Fruit fly (Drosophila melanogaster): ENCODE data around the gene VhaM9.7-c.

DNA sequence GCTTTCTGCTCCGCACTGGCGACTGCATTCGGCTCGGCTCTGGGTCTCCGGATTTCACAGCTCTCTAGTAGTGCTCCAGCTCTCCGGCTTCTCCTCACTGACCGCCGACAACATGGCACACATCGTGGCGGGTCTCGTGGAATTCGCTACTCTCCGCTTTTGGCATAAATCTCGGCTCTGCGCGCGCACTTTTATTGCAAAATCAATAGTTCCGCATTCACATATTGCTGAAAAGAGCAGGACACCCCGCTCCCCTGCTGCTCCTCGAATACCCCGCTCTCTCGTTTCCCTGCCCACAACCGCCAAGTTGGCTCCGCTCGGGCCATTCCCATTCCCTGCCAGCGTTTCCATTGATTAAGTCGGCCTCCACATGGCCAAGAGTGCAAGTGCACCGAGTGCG lies 1.4 kb downstream of the VhaM9.7-c start:
- TF ChIP-seq CG8478 (optimal IDR thresholded peaks at IDR 0.05) (no peak), psq (optimal IDR thresholded peaks at IDR 0.05) (no peak), usp (GFP tag; optimal IDR thresholded peaks at IDR 0.05) (no peak), pan (optimal IDR thresholded peaks at IDR 0.05) (no peak), EcR (GFP tag; optimal IDR thresholded peaks at IDR 0.05) (no peak), Dll (optimal IDR thresholded peaks at IDR 0.05) (no peak)

Data from whole organism.